Worm (Caenorhabditis elegans) whole organism, L2 larva: ENCODE results near the gene F26G1.5.

Experiments
- C34F6.9 ChIP-seq: fragments of 150-350 bp; optimal IDR thresholded peaks from 2 replicates; lab custom pipeline; 2014; ENCODE audit warnings: missing biosample characterization, missing genetic modification characterization
- ZK546.5 ChIP-seq: sonication (generic microtip); optimal IDR thresholded peaks from 2 replicates; lab custom pipeline; 2017; ENCODE audit warnings: missing biosample characterization, missing genetic modification characterization
- ama-1 ChIP-seq: fragments of 150-350 bp; optimal IDR thresholded peaks from 2 replicates; lab custom pipeline; 2018; ENCODE audit warnings: inconsistent platforms
- blmp-1 ChIP-seq: sonication (generic microtip); optimal IDR thresholded peaks from 2 replicates; lab custom pipeline; 2017; ENCODE audit warnings: missing genetic modification characterization, mild to moderate bottlenecking, missing compliant biosample characterization, antibody characterized with exemption, moderate library complexity; ENCODE audit not compliant: insufficient read depth
- elt-1 ChIP-seq: fragments of 150-350 bp; optimal IDR thresholded peaks from 2 replicates; lab custom pipeline; 2014; ENCODE audit warnings: missing biosample characterization, missing genetic modification characterization
- elt-3 ChIP-seq: sonication (generic microtip); optimal IDR thresholded peaks from 2 replicates; lab custom pipeline; 2017; ENCODE audit warnings: missing biosample characterization, missing genetic modification characterization
- mbf-1 ChIP-seq: sonication (generic microtip); optimal IDR thresholded peaks from 2 replicates; lab custom pipeline; 2017; ENCODE audit warnings: missing biosample characterization, missing genetic modification characterization
- nhr-11 ChIP-seq: fragments of 150-350 bp; optimal IDR thresholded peaks from 2 replicates; lab custom pipeline; 2014; ENCODE audit warnings: missing biosample characterization, missing genetic modification characterization
- nhr-237 ChIP-seq: fragments of 150-350 bp; optimal IDR thresholded peaks from 2 replicates; lab custom pipeline; 2014; ENCODE audit warnings: missing biosample characterization, missing genetic modification characterization
- unc-62 ChIP-seq: fragments of 150-350 bp; optimal IDR thresholded peaks from 2 replicates; lab custom pipeline; 2014; ENCODE audit warnings: missing biosample characterization, missing genetic modification reagents, missing genetic modification characterization

ce11 chrII:4773891-4774432 is 2.8 kb upstream of the F26G1.5 start, which contains the start of the genes F26G1.9 and F26G1.10:
- TF ChIP-seq C34F6.9 (tag; lab: Kevin White, UChicago) (no peak), blmp-1 (tag; lab: Kevin White, UChicago) (no peak), mbf-1 (no peak), ama-1 (lab: Kevin White, UChicago) (no peak), nhr-237 (no peak), elt-1 (tag; lab: Kevin White, UChicago) (no peak), elt-3 (no peak), ZK546.5 (tag; lab: Kevin White, UChicago) (no peak), unc-62 (GFP tag; lab: Kevin White, UChicago) (no peak), nhr-11 (tag; lab: Kevin White, UChicago) (no peak)
